Worm (Caenorhabditis elegans) whole organism, late embryonic: ENCODE data around the gene tbc-8.

Experiments
- C38D4.7 ChIP-seq: fragments of 200-800 bp; sonication (Bioruptor generic); optimal IDR thresholded peaks from 2 replicates; lab custom pipeline; 2018; ENCODE audit warnings: mild to moderate bottlenecking, missing genetic modification characterization, moderate library complexity, missing compliant biosample characterization
- F13H6.1 ChIP-seq: sonication (generic microtip); optimal IDR thresholded peaks from 2 replicates; lab custom pipeline; 2016; ENCODE audit warnings: missing genetic modification characterization, missing compliant biosample characterization
- K09A11.1 ChIP-seq: sonication (generic microtip); optimal IDR thresholded peaks from 2 replicates; lab custom pipeline; 2017; ENCODE audit warnings: antibody characterized with exemption, mild to moderate bottlenecking, missing genetic modification characterization, missing compliant biosample characterization; ENCODE audit not compliant: insufficient read depth
- Y22D7AL.16 ChIP-seq: sonication (generic microtip); optimal IDR thresholded peaks from 2 replicates; lab custom pipeline; 2016; ENCODE audit warnings: missing genetic modification characterization, missing compliant biosample characterization
- ama-1 ChIP-seq: fragments of 150-350 bp; optimal IDR thresholded peaks from 2 replicates; lab custom pipeline; 2014
- ceh-14 ChIP-seq: sonication (generic microtip); optimal IDR thresholded peaks from 2 replicates; lab custom pipeline; 2016; ENCODE audit warnings: missing genotype, missing genetic modification characterization, missing compliant biosample characterization
- ceh-18 ChIP-seq: sonication (generic microtip); optimal IDR thresholded peaks from 2 replicates; lab custom pipeline; 2016; ENCODE audit warnings: missing genetic modification characterization, missing compliant biosample characterization
- ceh-19 ChIP-seq: fragments of 200-800 bp; sonication (Bioruptor generic); optimal IDR thresholded peaks from 2 replicates; lab custom pipeline; 2018; ENCODE audit warnings: mild to moderate bottlenecking, missing genetic modification characterization, missing compliant biosample characterization
- ceh-22 ChIP-seq: sonication (generic microtip); optimal IDR thresholded peaks from 2 replicates; lab custom pipeline; 2017; ENCODE audit warnings: missing biosample characterization, missing genetic modification characterization
- ceh-24 ChIP-seq: sonication (generic microtip); optimal IDR thresholded peaks from 2 replicates; lab custom pipeline; 2016; ENCODE audit warnings: mild to moderate bottlenecking, missing genetic modification characterization, missing compliant biosample characterization
- ceh-30 ChIP-seq: fragments of 150-350 bp; optimal IDR thresholded peaks from 2 replicates; lab custom pipeline; 2014; ENCODE audit warnings: missing biosample characterization, missing genetic modification characterization
- dve-1 ChIP-seq: sonication (generic microtip); optimal IDR thresholded peaks from 2 replicates; lab custom pipeline; 2017; ENCODE audit warnings: antibody characterized with exemption, mild to moderate bottlenecking, missing genetic modification characterization, missing compliant biosample characterization
- elt-2 ChIP-seq: sonication (generic microtip); optimal IDR thresholded peaks from 2 replicates; lab custom pipeline; 2016; ENCODE audit warnings: missing genetic modification reagents, missing genetic modification characterization, missing compliant biosample characterization
- elt-4 ChIP-seq: sonication (generic microtip); optimal IDR thresholded peaks from 2 replicates; lab custom pipeline; 2016; ENCODE audit warnings: missing genetic modification characterization, missing compliant biosample characterization
- eyg-1 ChIP-seq: sonication (generic microtip); optimal IDR thresholded peaks from 2 replicates; lab custom pipeline; 2016; ENCODE audit warnings: missing genotype, missing genetic modification characterization, missing compliant biosample characterization
- fax-1 ChIP-seq: sonication (generic microtip); optimal IDR thresholded peaks from 2 replicates; lab custom pipeline; 2016; ENCODE audit warnings: missing genotype, missing genetic modification characterization, missing compliant biosample characterization
- fkh-10 ChIP-seq: fragments of 150-350 bp; optimal IDR thresholded peaks from 2 replicates; lab custom pipeline; 2014; ENCODE audit warnings: missing biosample characterization, missing genetic modification reagents, missing genetic modification characterization
- gmeb-2 ChIP-seq: sonication (generic microtip); optimal IDR thresholded peaks from 2 replicates; lab custom pipeline; 2016; ENCODE audit warnings: missing genetic modification characterization, inconsistent platforms, missing compliant biosample characterization
- hlh-13 ChIP-seq: fragments of 200-800 bp; sonication (Bioruptor generic); optimal IDR thresholded peaks from 2 replicates; lab custom pipeline; 2018; ENCODE audit warnings: mild to moderate bottlenecking, missing genetic modification characterization, missing compliant biosample characterization
- hlh-6 ChIP-seq: sonication (generic microtip); optimal IDR thresholded peaks from 2 replicates; lab custom pipeline; 2016; ENCODE audit warnings: missing genotype, missing genetic modification characterization, missing compliant biosample characterization
- hlh-8 ChIP-seq: sonication (generic microtip); optimal IDR thresholded peaks from 2 replicates; lab custom pipeline; 2016; ENCODE audit warnings: missing genotype, missing genetic modification characterization, missing compliant biosample characterization
- lim-6 ChIP-seq: sonication (generic microtip); optimal IDR thresholded peaks from 2 replicates; lab custom pipeline; 2016; ENCODE audit warnings: missing genetic modification characterization, missing compliant biosample characterization
- mec-3 ChIP-seq: sonication (generic microtip); optimal IDR thresholded peaks from 2 replicates; lab custom pipeline; 2016; ENCODE audit warnings: borderline replicate concordance, missing genetic modification characterization, missing compliant biosample characterization
- nfya-1 ChIP-seq: sonication (generic microtip); optimal IDR thresholded peaks from 2 replicates; lab custom pipeline; 2017; ENCODE audit warnings: missing genetic modification characterization, mild to moderate bottlenecking, missing compliant biosample characterization, antibody characterized with exemption, moderate library complexity
- nhr-232 ChIP-seq: sonication (generic microtip); optimal IDR thresholded peaks from 2 replicates; lab custom pipeline; 2016; ENCODE audit warnings: missing genetic modification characterization, missing compliant biosample characterization
- pag-3 ChIP-seq: sonication (generic microtip); optimal IDR thresholded peaks from 2 replicates; lab custom pipeline; 2016; ENCODE audit warnings: missing compliant biosample characterization, missing genetic modification characterization, borderline replicate concordance
- pha-2 ChIP-seq: sonication (generic microtip); optimal IDR thresholded peaks from 2 replicates; lab custom pipeline; 2017; ENCODE audit warnings: mild to moderate bottlenecking, missing genetic modification characterization, missing compliant biosample characterization
- pqm-1 ChIP-seq: sonication (generic microtip); optimal IDR thresholded peaks from 2 replicates; lab custom pipeline; 2016; ENCODE audit warnings: missing genetic modification characterization, missing compliant biosample characterization
- pros-1 ChIP-seq: fragments of 150-350 bp; optimal IDR thresholded peaks from 2 replicates; lab custom pipeline; 2014; ENCODE audit warnings: missing biosample characterization, missing genetic modification reagents, missing genetic modification characterization
- rnt-1 ChIP-seq: sonication (generic microtip); optimal IDR thresholded peaks from 2 replicates; lab custom pipeline; 2016; ENCODE audit warnings: missing genetic modification characterization, missing compliant biosample characterization
- sox-2 ChIP-seq: fragments of 200-800 bp; sonication (Bioruptor generic); IDR thresholded peaks from 2 replicates; pipeline ENCODE4 v1.3.6; 2022; ENCODE audit warnings: missing genetic modification reagents, missing genetic modification characterization, missing compliant biosample characterization
- syd-9 ChIP-seq: sonication (generic microtip); optimal IDR thresholded peaks from 2 replicates; lab custom pipeline; 2016; ENCODE audit warnings: mild to moderate bottlenecking, missing genetic modification characterization, moderate library complexity, missing compliant biosample characterization
- tbx-2 ChIP-seq: sonication (generic microtip); optimal IDR thresholded peaks from 2 replicates; lab custom pipeline; 2016; ENCODE audit warnings: missing genetic modification characterization, missing compliant biosample characterization
- ttx-3 ChIP-seq: sonication (generic microtip); optimal IDR thresholded peaks from 2 replicates; lab custom pipeline; 2016; ENCODE audit warnings: missing genetic modification reagents, missing genetic modification characterization, missing compliant biosample characterization
- unc-42 ChIP-seq: sonication (generic microtip); optimal IDR thresholded peaks from 2 replicates; lab custom pipeline; 2016; ENCODE audit warnings: missing genotype, missing genetic modification characterization, missing compliant biosample characterization
- ztf-16 ChIP-seq: sonication (generic microtip); optimal IDR thresholded peaks from 2 replicates; lab custom pipeline; 2017; ENCODE audit warnings: missing genetic modification characterization, missing compliant biosample characterization

tbc-8 gene

DNA sequence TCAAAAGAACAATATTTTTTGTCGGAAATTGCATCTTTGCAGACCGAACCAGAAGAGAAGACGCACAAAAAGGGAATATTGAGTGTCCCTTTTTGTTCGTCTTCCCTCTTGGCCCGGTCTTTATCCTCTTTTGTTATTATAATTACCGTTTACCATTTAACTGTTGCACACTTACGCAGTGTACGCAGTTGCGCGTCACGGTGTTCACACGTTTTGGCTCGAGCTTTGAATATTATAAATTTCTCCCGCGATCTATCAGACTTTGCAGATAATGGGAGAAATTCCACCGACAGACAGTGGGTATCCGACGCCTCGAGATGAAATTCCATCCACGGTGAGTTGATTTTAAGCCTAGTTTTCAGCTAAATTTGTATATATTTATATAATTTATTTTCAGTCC lies 44.0 kb upstream of the tbc-8 start, which contains the start of gene sas-7:
TSS of gene sas-7 (plus strand) at position 232 of the 400 bp plus-strand sequence.
- TF ChIP-seq dve-1 (tag; lab: Kevin White, UChicago) (no peak), pag-3 (tag; lab: Kevin White, UChicago) (no peak), ceh-22 (no peak), F13H6.1 (tag; lab: Kevin White, UChicago) (no peak), rnt-1 (tag; lab: Kevin White, UChicago) (no peak), syd-9 (tag; lab: Kevin White, UChicago) (no peak), K09A11.1 (tag; lab: Kevin White, UChicago) (no peak), ceh-24 (tag; lab: Kevin White, UChicago) (no peak), pros-1 (tag; lab: Kevin White, UChicago) (no peak), eyg-1 (tag; lab: Kevin White, UChicago) (no peak), ceh-19 (GFP tag; lab: Kevin White, UChicago) (no peak), fax-1 (tag; lab: Kevin White, UChicago) (no peak), nhr-232 (tag; lab: Kevin White, UChicago) (no peak), sox-2 (GFP tag; lab: Robert Waterston, UW) (no peak), ceh-18 (tag; lab: Kevin White, UChicago) (no peak), mec-3 (tag; lab: Kevin White, UChicago) (no peak), elt-4 (tag; lab: Kevin White, UChicago) (no peak), gmeb-2 (tag; lab: Kevin White, UChicago) (no peak), Y22D7AL.16 (tag; lab: Kevin White, UChicago) (no peak), hlh-8 (tag; lab: Kevin White, UChicago) (no peak)

DNA sequence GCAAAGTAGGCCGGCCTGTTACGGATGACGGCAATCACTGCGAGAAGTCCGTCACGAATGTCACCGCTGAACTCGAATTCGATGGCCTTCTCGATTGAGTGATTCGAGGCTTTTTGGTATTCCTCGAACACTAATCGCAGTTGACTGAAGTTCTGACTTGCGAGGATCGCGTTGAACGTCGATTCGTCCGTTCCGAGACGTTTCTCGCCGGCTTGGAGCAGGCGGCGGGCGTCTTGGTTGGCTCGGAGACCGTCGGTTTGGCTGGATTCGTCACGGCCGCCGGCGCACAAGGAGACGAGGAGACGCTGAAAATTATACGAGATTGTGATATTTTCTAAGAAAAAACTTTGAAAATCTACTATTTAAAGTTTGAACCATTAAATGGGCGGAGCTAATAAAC lies 38.4 kb upstream of the tbc-8 start:
- TF ChIP-seq hlh-13 (GFP tag; lab: Kevin White, UChicago) (no peak), pha-2 (tag; lab: Kevin White, UChicago) (no peak)

DNA sequence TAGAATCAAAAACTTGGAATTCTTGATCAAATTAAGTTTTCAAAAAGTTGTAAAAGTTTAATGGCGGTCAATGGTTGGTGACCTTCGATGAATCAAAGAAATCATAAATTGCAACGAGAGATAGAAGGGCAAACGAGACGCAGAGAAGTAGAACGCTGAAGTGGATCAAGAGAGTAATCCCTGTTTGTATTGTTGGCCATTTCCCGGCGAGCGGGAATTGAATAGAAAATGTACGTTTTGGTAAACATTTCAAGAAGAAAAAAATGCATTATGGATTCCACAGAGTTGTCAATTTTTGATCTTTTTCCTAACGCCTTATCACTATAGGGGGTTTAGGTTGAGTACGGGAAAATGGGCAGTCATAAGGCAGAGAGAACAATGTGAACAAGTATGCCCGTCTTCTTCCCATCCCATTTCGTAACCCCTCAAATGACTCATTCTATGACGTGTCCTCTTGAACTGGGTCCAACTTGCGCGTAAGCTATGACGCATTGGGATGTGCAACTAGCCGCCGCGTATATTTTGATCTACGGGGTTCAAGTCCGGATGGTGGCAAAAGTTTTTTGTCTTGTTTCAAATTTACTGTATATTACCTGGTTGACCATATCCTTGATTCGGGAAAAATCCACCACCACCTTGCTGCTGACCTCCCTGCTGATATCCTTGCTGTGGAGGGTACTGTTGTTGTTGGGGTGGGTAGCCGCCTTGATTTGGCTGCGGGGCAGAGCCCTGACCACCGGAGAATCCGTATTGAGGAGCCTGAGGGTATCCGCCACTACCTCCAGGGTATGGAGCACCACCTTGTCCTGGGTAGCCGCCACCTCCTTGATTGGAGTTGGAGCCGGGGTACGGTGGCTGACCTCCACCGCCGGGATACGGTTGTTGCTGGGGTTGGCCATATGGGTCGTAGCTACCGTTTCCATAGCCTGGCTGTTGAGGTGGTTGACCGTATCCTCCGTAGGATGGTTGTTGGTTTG lies 35.9 kb upstream of the tbc-8 start:
- TF ChIP-seq pag-3 (tag; lab: Kevin White, UChicago) (no peak), lim-6 (tag; lab: Kevin White, UChicago) (no peak), fkh-10 (GFP tag; lab: Kevin White, UChicago) (no peak), nfya-1 (peak; percentile 2), ceh-24 (tag; lab: Kevin White, UChicago) (no peak), sox-2 (GFP tag; lab: Robert Waterston, UW) (0 out of 2 replicates have a peak, but pooled peaks have one; percentile 13)

DNA sequence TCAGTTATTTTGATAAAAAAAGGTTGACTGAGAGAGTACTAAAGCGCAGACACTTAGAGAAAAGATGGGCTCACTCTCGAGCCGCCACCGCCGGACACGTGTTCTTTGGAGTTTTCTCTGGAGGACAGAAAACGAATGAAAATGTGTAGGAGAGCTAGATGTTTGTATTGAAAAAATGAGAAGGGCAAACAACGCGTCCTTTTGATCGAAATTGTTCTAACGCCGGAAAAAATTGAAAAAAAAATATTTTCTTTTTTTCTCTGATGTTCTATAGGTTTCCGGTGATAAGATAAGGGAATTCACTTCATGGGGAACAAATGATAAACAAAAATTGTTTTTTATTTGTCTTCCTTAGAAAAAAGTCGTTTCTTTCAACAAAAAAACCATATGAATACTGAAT lies 34.9 kb upstream of the tbc-8 start:
- TF ChIP-seq elt-2 (tag; lab: Kevin White, UChicago) (peak; percentile 52), nfya-1 (no peak), ceh-24 (tag; lab: Kevin White, UChicago) (no peak)

DNA sequence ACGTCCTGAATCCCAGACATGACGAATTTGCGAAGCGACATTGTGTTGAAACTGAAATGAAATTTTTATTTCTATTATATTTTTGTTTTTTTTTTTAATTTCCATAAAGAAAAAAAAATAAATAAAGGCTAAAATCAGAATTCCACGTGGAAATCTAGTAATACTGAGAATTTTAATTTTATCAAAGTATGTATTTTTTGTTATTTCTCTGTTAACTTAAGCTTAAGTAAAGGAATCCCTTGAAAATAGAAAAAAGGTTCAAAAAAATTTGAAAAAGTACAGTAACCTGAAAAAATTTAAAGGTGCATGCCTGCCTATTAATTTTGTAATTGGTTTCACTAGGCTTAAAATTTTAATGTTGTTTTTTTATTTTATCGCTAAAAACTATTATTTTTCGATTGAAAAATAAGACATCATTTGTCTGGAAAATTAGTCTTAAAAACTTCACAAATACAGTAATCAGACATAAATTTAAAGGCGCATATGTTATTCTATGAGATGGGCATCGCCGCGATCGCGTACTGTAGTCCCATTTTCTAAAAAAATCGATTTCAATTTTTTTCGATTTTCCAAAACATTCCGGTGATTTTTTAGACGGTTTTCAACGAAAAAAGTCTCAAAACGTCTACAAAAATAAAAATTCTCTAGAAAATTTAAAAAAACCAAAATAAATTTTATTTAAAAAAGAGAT lies 34.2 kb upstream of the tbc-8 start, which contains the start of gene nex-2:
TSS of gene nex-2 (minus strand) at position 51 of the 691 bp plus-strand sequence.
- TF ChIP-seq rnt-1 (tag; lab: Kevin White, UChicago) (no peak), unc-42 (tag; lab: Kevin White, UChicago) (no peak), ceh-14 (tag; lab: Kevin White, UChicago) (no peak), tbx-2 (tag; lab: Kevin White, UChicago) (no peak), fkh-10 (GFP tag; lab: Kevin White, UChicago) (no peak), pqm-1 (tag; lab: Kevin White, UChicago) (no peak), eyg-1 (tag; lab: Kevin White, UChicago) (no peak), ztf-16 (tag; lab: Kevin White, UChicago) (no peak), ceh-30 (tag; lab: Kevin White, UChicago) (no peak), ttx-3 (tag; lab: Kevin White, UChicago) (no peak), ama-1 (lab: Kevin White, UChicago) (no peak), lim-6 (tag; lab: Kevin White, UChicago) (no peak), C38D4.7 (GFP tag; lab: Kevin White, UChicago) (no peak), hlh-6 (tag; lab: Kevin White, UChicago) (no peak), mec-3 (tag; lab: Kevin White, UChicago) (no peak)
